Worm (Caenorhabditis elegans) whole organism, midembryonic: ENCODE results near the gene gst-26.

ENCODE experiments used
- T22C8.4 ChIP-seq: fragments of 200-800 bp; sonication (Bioruptor generic); IDR thresholded peaks from 2 replicates; pipeline ENCODE4 v1.3.6; 2022; ENCODE audit warnings: missing genetic modification characterization, missing compliant biosample characterization
- cog-1 ChIP-seq: sonication (generic microtip); optimal IDR thresholded peaks from 2 replicates; lab custom pipeline; 2016; ENCODE audit warnings: missing genetic modification characterization, missing compliant biosample characterization
- flt-1 ChIP-seq: fragments of 200-800 bp; sonication (Bioruptor generic); IDR thresholded peaks from 2 replicates; pipeline ENCODE4 v1.3.6; 2022; ENCODE audit warnings: missing genetic modification characterization, missing compliant biosample characterization
- klf-2 ChIP-seq: fragments of 200-800 bp; sonication (Bioruptor generic); conservative IDR thresholded peaks from 2 replicates; pipeline ENCODE4 v1.3.6; 2022; ENCODE audit warnings: missing genetic modification reagents, missing genetic modification characterization, missing compliant biosample characterization
- med-1 ChIP-seq: sonication (generic microtip); optimal IDR thresholded peaks from 2 replicates; lab custom pipeline; 2017; ENCODE audit warnings: missing genetic modification characterization, mild to moderate bottlenecking, missing compliant biosample characterization, antibody characterized with exemption, missing genetic modification reagents; ENCODE audit not compliant: insufficient read depth
- ref-1 ChIP-seq: fragments of 200-800 bp; sonication (Bioruptor generic); conservative IDR thresholded peaks from 2 replicates; pipeline ENCODE4 v1.3.6; 2022; ENCODE audit warnings: missing genetic modification reagents, missing genetic modification characterization, missing compliant biosample characterization
- tab-1 ChIP-seq: fragments of 200-800 bp; sonication (Bioruptor generic); IDR thresholded peaks from 2 replicates; pipeline ENCODE4 v1.3.6; 2022; ENCODE audit warnings: missing genetic modification characterization, missing compliant biosample characterization
- ztf-23 ChIP-seq: fragments of 200-800 bp; sonication (Bioruptor generic); IDR thresholded peaks from 2 replicates; pipeline ENCODE4 v1.3.6; 2022; ENCODE audit warnings: missing genetic modification reagents, missing genetic modification characterization, missing compliant biosample characterization
- ztf-29 ChIP-seq: fragments of 200-800 bp; sonication (Bioruptor generic); IDR thresholded peaks from 2 replicates; pipeline ENCODE4 v1.3.6; 2022; ENCODE audit warnings: missing genetic modification reagents, missing genetic modification characterization, missing compliant biosample characterization

The gst-26 gene

ce11 chrII:15164453-15164852 lies at the start of gene gst-26:
TSS of gene gst-26 (minus strand) at chrII:15164553.
- TF ChIP-seq ztf-29 (GFP tag; lab: Robert Waterston, UW) (no peak), cog-1 (tag; lab: Kevin White, UChicago) (no peak), T22C8.4 (no peak), med-1 (GFP tag; lab: Kevin White, UChicago) (no peak), flt-1 (GFP tag; lab: Robert Waterston, UW) (no peak), ztf-23 (GFP tag; lab: Robert Waterston, UW) (no peak), tab-1 (no peak), klf-2 (GFP tag; lab: Robert Waterston, UW) (no peak), ref-1 (GFP tag; lab: Robert Waterston, UW) (no peak)

DNA sequence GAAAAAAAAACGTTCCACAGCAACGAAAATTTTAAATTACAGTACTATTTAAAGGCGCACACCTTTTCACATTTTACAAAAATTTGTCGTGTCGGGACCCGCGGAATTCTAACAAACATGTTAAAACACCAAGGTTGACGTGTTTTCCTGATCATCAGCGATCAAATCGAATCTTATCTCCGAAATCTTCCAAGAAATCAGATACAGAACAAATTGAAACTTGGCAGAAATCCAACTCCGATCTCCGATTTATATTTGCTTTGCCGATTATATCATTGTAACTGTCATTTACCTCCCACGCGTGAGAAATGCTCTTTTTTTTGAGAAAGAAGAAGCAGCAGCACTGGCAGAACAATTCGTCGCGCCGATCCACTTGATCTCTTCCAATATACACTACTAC lies 49.4 kb upstream of the gst-26 start:
- TF ChIP-seq T22C8.4 (no peak), ztf-23 (GFP tag; lab: Robert Waterston, UW) (no peak), cog-1 (tag; lab: Kevin White, UChicago) (no peak)

ce11 chrII:15212260-15212914 lies 48.0 kb upstream of the gst-26 start:
- TF ChIP-seq ztf-23 (GFP tag; lab: Robert Waterston, UW) = peak; percentile 32; the same call in 1 of the 2 replicates
- TF ChIP-seq med-1 (GFP tag; lab: Kevin White, UChicago) = no peak

DNA sequence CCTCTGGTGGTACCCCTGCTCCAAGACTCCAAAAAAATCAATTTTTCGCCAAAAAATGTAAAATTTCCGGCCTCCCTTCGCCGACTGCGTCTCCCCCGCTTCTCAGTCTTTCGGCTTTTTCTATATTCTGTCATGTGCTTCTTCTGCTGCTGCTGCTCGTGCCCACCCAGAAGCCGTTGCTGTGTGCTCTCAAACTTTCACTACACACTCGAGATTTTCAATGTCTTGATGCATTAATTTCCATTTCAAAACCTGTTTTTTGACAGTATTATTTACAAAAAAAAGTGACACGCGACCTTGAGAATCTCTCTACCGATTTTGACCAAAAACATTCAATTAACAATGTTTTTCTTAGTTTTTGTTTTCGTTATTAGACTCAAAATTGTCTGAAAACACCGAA lies 45.0 kb upstream of the gst-26 start:
- TF ChIP-seq T22C8.4 (no peak), med-1 (GFP tag; lab: Kevin White, UChicago) (no peak), ref-1 (GFP tag; lab: Robert Waterston, UW) (no peak), ztf-23 (GFP tag; lab: Robert Waterston, UW) (no peak), tab-1 (no peak), cog-1 (tag; lab: Kevin White, UChicago) (no peak), klf-2 (GFP tag; lab: Robert Waterston, UW) (no peak), flt-1 (GFP tag; lab: Robert Waterston, UW) (no peak), ztf-29 (GFP tag; lab: Robert Waterston, UW) (no peak)

DNA sequence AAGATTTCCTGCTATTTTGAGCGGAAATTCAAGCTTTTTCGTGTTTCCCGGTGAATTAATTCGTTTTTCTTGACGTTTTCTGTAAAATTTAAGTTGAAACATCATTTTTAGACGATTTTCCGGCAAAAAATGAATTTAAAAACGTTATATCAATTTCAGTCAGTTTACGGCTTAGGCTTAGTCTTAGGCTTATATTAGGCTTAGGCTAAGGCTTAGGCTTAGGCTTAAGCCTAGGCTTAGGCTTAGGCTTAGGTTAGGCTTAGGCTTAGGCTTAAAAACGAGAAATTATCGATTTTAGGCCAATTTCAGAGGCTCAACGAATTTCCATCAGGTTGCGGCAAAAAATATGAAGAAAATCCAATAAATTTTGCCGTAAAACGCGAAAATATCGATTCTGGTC lies 44.5 kb upstream of the gst-26 start:
- TF ChIP-seq ref-1 (GFP tag; lab: Robert Waterston, UW) = no peak
- no peak for TF ChIP-seq flt-1 (GFP tag; lab: Robert Waterston, UW)
- no peak for TF ChIP-seq klf-2 (GFP tag; lab: Robert Waterston, UW)
- TF ChIP-seq ztf-29 (GFP tag; lab: Robert Waterston, UW) = peak; percentile 66; the same call in 1 of the 2 replicates

DNA sequence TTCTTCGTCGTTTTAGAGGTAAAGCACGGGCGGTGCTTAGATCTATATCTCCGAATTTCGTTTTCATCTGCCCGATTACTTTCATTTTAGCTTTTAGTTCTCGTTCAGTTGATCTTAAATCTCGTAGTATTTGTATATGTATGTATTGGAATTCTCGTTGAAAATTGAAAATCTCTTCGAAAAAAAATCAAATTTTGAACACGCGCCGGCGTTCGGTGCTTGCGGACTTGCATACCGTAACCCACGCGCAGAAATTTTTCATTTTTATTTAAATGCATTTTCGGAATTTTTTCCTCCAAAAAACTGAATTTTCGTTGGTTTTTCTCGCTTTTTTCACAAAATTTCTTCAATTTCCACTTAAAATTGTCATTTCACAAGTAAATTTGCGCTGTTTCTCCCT lies 43.8 kb upstream of the gst-26 start:
- TF ChIP-seq flt-1 (GFP tag; lab: Robert Waterston, UW) (no peak), ref-1 (GFP tag; lab: Robert Waterston, UW) (no peak)

- TF ChIP-seq ref-1 (GFP tag; lab: Robert Waterston, UW) = no peak
- TF ChIP-seq klf-2 (GFP tag; lab: Robert Waterston, UW) = no peak
- no peak for TF ChIP-seq tab-1
- no peak for TF ChIP-seq med-1 (GFP tag; lab: Kevin White, UChicago)
- no peak for TF ChIP-seq T22C8.4
- no peak for TF ChIP-seq flt-1 (GFP tag; lab: Robert Waterston, UW)
- TF ChIP-seq ztf-29 (GFP tag; lab: Robert Waterston, UW) = no peak
- no peak for TF ChIP-seq ztf-23 (GFP tag; lab: Robert Waterston, UW)
- TF ChIP-seq cog-1 (tag; lab: Kevin White, UChicago) = no peak
These were observed 43.2 kb upstream of the gst-26 start for ce11 chrII:15207562-15207961.

ce11 chrII:15206234-15206633 lies 41.9 kb upstream of the gst-26 start:
- TF ChIP-seq klf-2 (GFP tag; lab: Robert Waterston, UW) (no peak), tab-1 (no peak), ztf-23 (GFP tag; lab: Robert Waterston, UW) (no peak), med-1 (GFP tag; lab: Kevin White, UChicago) (no peak), T22C8.4 (no peak), cog-1 (tag; lab: Kevin White, UChicago) (no peak)

DNA sequence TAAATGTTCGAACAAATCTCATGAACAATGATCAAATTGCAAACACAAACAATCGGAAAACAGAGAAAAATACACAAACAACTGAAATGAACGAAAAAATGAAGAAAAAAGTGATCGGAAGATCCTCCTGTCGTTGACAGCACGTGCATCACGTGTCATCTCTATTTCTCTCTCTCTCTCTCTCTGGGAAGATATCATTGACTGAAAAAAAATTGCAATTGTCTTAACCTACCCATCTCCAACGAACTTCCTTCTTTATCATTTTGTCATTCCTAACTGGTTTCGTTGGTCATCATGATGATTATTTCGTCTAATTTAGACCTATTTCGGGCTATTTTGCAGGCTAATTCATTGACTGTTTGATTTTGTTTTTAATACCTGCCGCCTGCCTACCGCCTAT lies 41.0 kb upstream of the gst-26 start:
- TF ChIP-seq tab-1 = no peak
- no peak for TF ChIP-seq cog-1 (tag; lab: Kevin White, UChicago)
- TF ChIP-seq T22C8.4 = no peak
- TF ChIP-seq klf-2 (GFP tag; lab: Robert Waterston, UW) = no peak
- no peak for TF ChIP-seq med-1 (GFP tag; lab: Kevin White, UChicago)
- TF ChIP-seq ztf-23 (GFP tag; lab: Robert Waterston, UW) = no peak
- TF ChIP-seq flt-1 (GFP tag; lab: Robert Waterston, UW) = no peak
- TF ChIP-seq ref-1 (GFP tag; lab: Robert Waterston, UW) = no peak
- no peak for TF ChIP-seq ztf-29 (GFP tag; lab: Robert Waterston, UW)

- no peak for TF ChIP-seq flt-1 (GFP tag; lab: Robert Waterston, UW)
- no peak for TF ChIP-seq klf-2 (GFP tag; lab: Robert Waterston, UW)
- TF ChIP-seq cog-1 (tag; lab: Kevin White, UChicago) = no peak
- no peak for TF ChIP-seq ref-1 (GFP tag; lab: Robert Waterston, UW)
These were observed 39.9 kb upstream of the gst-26 start for ce11 chrII:15204069-15204850.
